Worm (Caenorhabditis elegans): ENCODE measurements around the gene dtmk-1.

DNA sequence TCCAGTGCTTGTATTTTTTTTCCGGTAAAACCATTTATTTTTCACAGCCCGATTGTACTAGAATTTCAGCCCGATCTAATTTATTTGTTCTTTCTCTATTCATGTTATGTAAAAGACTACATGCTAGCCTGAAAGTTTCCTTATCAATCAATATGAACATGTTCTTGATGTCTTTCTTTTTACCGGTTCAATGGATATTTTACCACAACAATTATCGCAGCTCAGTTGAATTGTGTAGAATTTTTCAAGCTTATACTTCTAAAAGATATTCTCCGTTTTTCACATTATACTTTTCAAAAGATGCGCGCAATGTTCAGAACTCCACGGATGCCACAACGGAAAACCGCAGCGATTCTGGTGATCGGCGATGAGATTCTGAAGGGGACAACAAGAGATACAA lies 23.1 kb downstream of the dtmk-1 start, which contains the start of gene flad-1:
- TF ChIP-seq cog-1 (tag; optimal IDR thresholded peaks at IDR 0.05) (no peak), ztf-23 (GFP tag; IDR thresholded peaks at IDR 0.05) (no peak), ref-1 (GFP tag; conservative IDR thresholded peaks at IDR 0.05) (no peak)

All from whole organism, midembryonic.